Fruit fly (Drosophila melanogaster) ovary, adult (tissue): ENCODE results near the gene tal-2A.

ENCODE experiments used
- CG17801 ChIP-seq: fragments of 200-800 bp; optimal IDR thresholded peaks from 2 replicates; lab custom pipeline; 2019; ENCODE audit warnings: missing biosample characterization, mild to moderate bottlenecking, missing genetic modification characterization, moderate library complexity; ENCODE audit not compliant: partially characterized antibody

The tal-2A gene

dm6 chr3R:13803185-13803887 lies 9.6 kb upstream of the tal-2A start:
- no peak for TF ChIP-seq CG17801 (GFP tag; lab: Kevin White, UChicago)

- TF ChIP-seq CG17801 (GFP tag; lab: Kevin White, UChicago), result no peak
Measured at dm6 chr3R:13803892-13804710, 8.8 kb upstream of the tal-2A start.

- no peak for TF ChIP-seq CG17801 (GFP tag; lab: Kevin White, UChicago)
Measured at dm6 chr3R:13804971-13805603, 7.8 kb upstream of the tal-2A start.

dm6 chr3R:13806032-13806709 lies 6.7 kb upstream of the tal-2A start:
- no peak for TF ChIP-seq CG17801 (GFP tag; lab: Kevin White, UChicago)

dm6 chr3R:13806710-13807093 lies 6.2 kb upstream of the tal-2A start:
- no peak for TF ChIP-seq CG17801 (GFP tag; lab: Kevin White, UChicago)

- no peak for TF ChIP-seq CG17801 (GFP tag; lab: Kevin White, UChicago)
Measured at dm6 chr3R:13807330-13807729, 5.6 kb upstream of the tal-2A start.

- no peak for TF ChIP-seq CG17801 (GFP tag; lab: Kevin White, UChicago)
Measured at dm6 chr3R:13807906-13808305, 5.0 kb upstream of the tal-2A start.

- no peak for TF ChIP-seq CG17801 (GFP tag; lab: Kevin White, UChicago)
Measured at dm6 chr3R:13809261-13809660, 3.6 kb upstream of the tal-2A start.

- no peak for TF ChIP-seq CG17801 (GFP tag; lab: Kevin White, UChicago)
Measured at dm6 chr3R:13810308-13810707, 2.6 kb upstream of the tal-2A start.

dm6 chr3R:13811737-13812136 lies 1.2 kb upstream of the tal-2A start:
- TF ChIP-seq CG17801 (GFP tag; lab: Kevin White, UChicago), result no peak

dm6 chr3R:13815022-13815440 lies 2.1 kb downstream of the tal-2A start:
- no peak for TF ChIP-seq CG17801 (GFP tag; lab: Kevin White, UChicago)

dm6 chr3R:13815566-13816374 lies 2.9 kb downstream of the tal-2A start:
- TF ChIP-seq CG17801 (GFP tag; lab: Kevin White, UChicago), result no peak

dm6 chr3R:13816375-13816711 lies 3.4 kb downstream of the tal-2A start:
- peak; percentile 69 for TF ChIP-seq CG17801 (GFP tag; lab: Kevin White, UChicago)
